Worm (Caenorhabditis elegans) whole organism, L3 larva: Measurements from ENCODE around the gene T06D8.2.

Experiments
- ceh-82 ChIP-seq: fragments of 150-350 bp; optimal IDR thresholded peaks from 2 replicates; lab custom pipeline; 2014; ENCODE audit warnings: missing biosample characterization, missing genetic modification characterization
- elt-2 ChIP-seq: sonication (generic microtip); optimal IDR thresholded peaks from 2 replicates; lab custom pipeline; 2016; ENCODE audit warnings: missing genetic modification reagents, mild to moderate bottlenecking, missing genetic modification characterization, missing compliant biosample characterization
- hmg-11 ChIP-seq: sonication (generic microtip); optimal IDR thresholded peaks from 2 replicates; lab custom pipeline; 2016; ENCODE audit warnings: missing genetic modification characterization, missing compliant biosample characterization
- nhr-23 ChIP-seq: fragments of 150-350 bp; optimal IDR thresholded peaks from 2 replicates; lab custom pipeline; 2014; ENCODE audit warnings: missing biosample characterization, missing genetic modification reagents, missing genetic modification characterization
- snpc-4 ChIP-seq: fragments of 150-350 bp; optimal IDR thresholded peaks from 2 replicates; lab custom pipeline; 2014; ENCODE audit warnings: missing biosample characterization, missing genetic modification characterization
- tbx-2 ChIP-seq: sonication (generic microtip); optimal IDR thresholded peaks from 2 replicates; lab custom pipeline; 2016; ENCODE audit warnings: mild to moderate bottlenecking, missing genetic modification characterization, missing compliant biosample characterization
- unc-62 ChIP-seq: fragments of 150-350 bp; sonication (generic microtip); optimal IDR thresholded peaks from 4 replicates; lab custom pipeline; 2014; ENCODE audit warnings: missing biosample characterization, missing genetic modification reagents, missing genetic modification characterization

DNA sequence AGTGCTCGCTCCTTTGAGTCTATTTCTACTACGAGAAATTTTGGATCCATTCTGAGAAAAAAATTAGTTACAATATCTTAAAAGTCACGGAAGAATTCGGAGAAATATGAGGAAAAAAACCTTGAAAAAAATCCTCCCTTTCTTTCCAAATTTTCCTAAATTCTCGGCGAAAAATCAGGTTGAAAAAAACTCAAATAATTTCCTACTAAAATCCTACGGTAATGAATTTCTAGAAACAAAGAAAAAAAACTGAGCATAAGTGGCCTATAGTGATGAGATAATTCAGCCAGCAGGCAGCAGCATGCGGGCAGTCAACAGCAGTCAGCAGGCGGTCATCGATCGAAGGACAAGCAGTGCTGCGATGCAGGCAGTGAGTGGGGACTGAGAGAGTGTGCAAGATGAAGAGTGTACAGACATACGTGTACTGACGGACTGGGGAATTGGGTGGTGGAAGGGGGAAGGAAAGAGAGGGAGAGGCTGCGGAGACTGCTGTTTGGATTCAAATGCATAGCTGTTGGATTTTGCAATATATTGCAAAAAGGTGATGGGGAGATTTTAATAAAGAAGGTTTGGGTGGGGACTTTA lies 41.6 kb upstream of the T06D8.2 start, which contains the start of gene lir-3:
- TF ChIP-seq nhr-23 (tag; lab: Kevin White, UChicago), result no peak
- no peak for TF ChIP-seq unc-62 (GFP tag; lab: Kevin White, UChicago)
- peak; percentile 21 for TF ChIP-seq snpc-4
- peak; percentile 10 for TF ChIP-seq elt-2 (tag; lab: Kevin White, UChicago)
- peak; percentile 80 for TF ChIP-seq hmg-11 (tag; lab: Kevin White, UChicago)
- no peak for TF ChIP-seq ceh-82 (tag; lab: Kevin White, UChicago)
- no peak for TF ChIP-seq tbx-2 (tag; lab: Kevin White, UChicago)
